Worm (Caenorhabditis elegans) whole organism, mixed stage, embryonic: ENCODE data around the gene grsp-1.

Source experiments
- M03D4.4 ChIP-seq: sonication (generic microtip); optimal IDR thresholded peaks from 2 replicates; lab custom pipeline; 2017; ENCODE audit warnings: mild to moderate bottlenecking, missing genetic modification characterization, missing compliant biosample characterization
- bed-3 ChIP-seq: fragments of 200-800 bp; sonication (Bioruptor generic); optimal IDR thresholded peaks from 3 replicates; lab custom pipeline; 2018; ENCODE audit warnings: mild to moderate bottlenecking, missing genetic modification characterization, moderate library complexity, missing compliant biosample characterization
- blmp-1 ChIP-seq: fragments of 150-350 bp; optimal IDR thresholded peaks from 2 replicates; lab custom pipeline; 2014; ENCODE audit warnings: missing biosample characterization, missing genetic modification characterization
- ceh-39 ChIP-seq: fragments of 150-350 bp; optimal IDR thresholded peaks from 2 replicates; lab custom pipeline; 2014; ENCODE audit warnings: missing biosample characterization, missing genetic modification characterization
- ceh-43 ChIP-seq: fragments of 200-800 bp; sonication (Bioruptor generic); optimal IDR thresholded peaks from 2 replicates; lab custom pipeline; 2018; ENCODE audit warnings: mild to moderate bottlenecking, missing genetic modification characterization, moderate library complexity, missing compliant biosample characterization
- ceh-83 ChIP-seq: fragments of 200-800 bp; sonication (Bioruptor generic); optimal IDR thresholded peaks from 2 replicates; lab custom pipeline; 2018; ENCODE audit warnings: mild to moderate bottlenecking, missing genetic modification characterization, missing compliant biosample characterization
- ces-1 ChIP-seq: fragments of 150-350 bp; optimal IDR thresholded peaks from 2 replicates; lab custom pipeline; 2014; ENCODE audit warnings: missing biosample characterization, missing genetic modification reagents, missing genetic modification characterization
- elt-1 ChIP-seq: sonication (generic microtip); optimal IDR thresholded peaks from 2 replicates; lab custom pipeline; 2017; ENCODE audit warnings: missing genetic modification characterization, mild to moderate bottlenecking, missing compliant biosample characterization, antibody characterized with exemption, moderate library complexity, borderline replicate concordance; ENCODE audit not compliant: insufficient read depth
- elt-3 ChIP-seq: fragments of 150-350 bp; optimal IDR thresholded peaks from 2 replicates; lab custom pipeline; 2014; ENCODE audit warnings: missing biosample characterization, missing genetic modification characterization
- flh-1 ChIP-seq: fragments of 200-800 bp; sonication (Bioruptor generic); optimal IDR thresholded peaks from 2 replicates; lab custom pipeline; 2018; ENCODE audit warnings: mild to moderate bottlenecking, missing genetic modification characterization, moderate library complexity, missing compliant biosample characterization
- ham-2 ChIP-seq: fragments of 200-800 bp; sonication (Bioruptor generic); optimal IDR thresholded peaks from 2 replicates; lab custom pipeline; 2018; ENCODE audit warnings: mild to moderate bottlenecking, missing genetic modification characterization, missing compliant biosample characterization
- hlh-1 ChIP-seq: fragments of 150-350 bp; optimal IDR thresholded peaks from 2 replicates; lab custom pipeline; 2014; ENCODE audit warnings: missing biosample characterization, missing genetic modification reagents, missing genetic modification characterization
- lin-13 ChIP-seq: fragments of 150-350 bp; optimal IDR thresholded peaks from 2 replicates; lab custom pipeline; 2014; ENCODE audit warnings: missing biosample characterization, missing genetic modification characterization
- lin-32 ChIP-seq: fragments of 200-800 bp; sonication (Bioruptor generic); optimal IDR thresholded peaks from 2 replicates; lab custom pipeline; 2018; ENCODE audit warnings: mild to moderate bottlenecking, missing genetic modification characterization, missing compliant biosample characterization
- lsy-2 ChIP-seq: fragments of 150-350 bp; optimal IDR thresholded peaks from 2 replicates; lab custom pipeline; 2014; ENCODE audit warnings: missing biosample characterization, missing genetic modification characterization
- mep-1 ChIP-seq: fragments of 150-350 bp; optimal IDR thresholded peaks from 2 replicates; lab custom pipeline; 2017; ENCODE audit warnings: missing biosample characterization, missing genetic modification reagents, missing genetic modification characterization, inconsistent platforms
- mls-2 ChIP-seq: sonication (generic microtip); optimal IDR thresholded peaks from 2 replicates; lab custom pipeline; 2016; ENCODE audit warnings: mild to moderate bottlenecking, missing genetic modification characterization, moderate library complexity, missing compliant biosample characterization
- nhr-12 ChIP-seq: fragments of 150-350 bp; optimal IDR thresholded peaks from 2 replicates; lab custom pipeline; 2014; ENCODE audit warnings: missing biosample characterization, missing genetic modification characterization
- nhr-2 ChIP-seq: fragments of 150-350 bp; optimal IDR thresholded peaks from 2 replicates; lab custom pipeline; 2014; ENCODE audit warnings: missing biosample characterization, missing genetic modification characterization
- nhr-237 ChIP-seq: fragments of 150-350 bp; optimal IDR thresholded peaks from 2 replicates; lab custom pipeline; 2014; ENCODE audit warnings: missing biosample characterization, missing genetic modification characterization
- nhr-28 ChIP-seq: fragments of 150-350 bp; optimal IDR thresholded peaks from 2 replicates; lab custom pipeline; 2014; ENCODE audit warnings: missing biosample characterization, missing genetic modification characterization
- nhr-76 ChIP-seq: sonication (generic microtip); optimal IDR thresholded peaks from 2 replicates; lab custom pipeline; 2017; ENCODE audit warnings: missing biosample characterization, missing genetic modification characterization
- sem-2 ChIP-seq: fragments of 200-800 bp; sonication (Bioruptor generic); optimal IDR thresholded peaks from 2 replicates; lab custom pipeline; 2018; ENCODE audit warnings: mild to moderate bottlenecking, missing genetic modification characterization, missing compliant biosample characterization
- snpc-4 ChIP-seq: fragments of 150-350 bp; optimal IDR thresholded peaks from 2 replicates; lab custom pipeline; 2014; ENCODE audit warnings: missing biosample characterization, missing genetic modification characterization
- sptf-1 ChIP-seq: sonication (generic microtip); optimal IDR thresholded peaks from 2 replicates; lab custom pipeline; 2017; ENCODE audit warnings: mild to moderate bottlenecking, missing genetic modification characterization, moderate library complexity, missing compliant biosample characterization
- tbx-8 ChIP-seq: fragments of 200-800 bp; sonication (Bioruptor generic); optimal IDR thresholded peaks from 2 replicates; lab custom pipeline; 2018; ENCODE audit warnings: mild to moderate bottlenecking, missing genetic modification characterization, moderate library complexity, missing compliant biosample characterization
- unc-120 ChIP-seq: sonication (generic microtip); optimal IDR thresholded peaks from 2 replicates; lab custom pipeline; 2017; ENCODE audit warnings: missing genetic modification characterization, missing compliant biosample characterization; ENCODE audit not compliant: poor library complexity, severe bottlenecking
- unc-39 ChIP-seq: fragments of 150-350 bp; optimal IDR thresholded peaks from 2 replicates; lab custom pipeline; 2014; ENCODE audit warnings: missing biosample characterization, missing genetic modification characterization
- unc-62 ChIP-seq: fragments of 150-350 bp; optimal IDR thresholded peaks from 2 replicates; lab custom pipeline; 2014; ENCODE audit warnings: missing biosample characterization, missing genetic modification reagents, missing genetic modification characterization
- zip-8 ChIP-seq: fragments of 150-350 bp; optimal IDR thresholded peaks from 2 replicates; lab custom pipeline; 2014; ENCODE audit warnings: missing biosample characterization, missing genetic modification characterization

grsp-1 gene

ce11 chrV:19582256-19582655 is 27.0 kb upstream of the grsp-1 start:
- TF ChIP-seq ceh-39 (tag; lab: Kevin White, UChicago) (no peak), lsy-2 (tag; lab: Kevin White, UChicago) (no peak), hlh-1 (tag; lab: Kevin White, UChicago) (no peak), bed-3 (no peak), elt-1 (tag; lab: Kevin White, UChicago) (no peak), tbx-8 (GFP tag; lab: Kevin White, UChicago) (no peak), ham-2 (no peak), unc-120 (tag; lab: Kevin White, UChicago) (no peak), lin-13 (tag; lab: Kevin White, UChicago) (no peak), nhr-28 (no peak), M03D4.4 (tag; lab: Kevin White, UChicago) (no peak), blmp-1 (tag; lab: Kevin White, UChicago) (no peak), flh-1 (GFP tag; lab: Kevin White, UChicago) (no peak), ces-1 (GFP tag; lab: Kevin White, UChicago) (no peak), nhr-2 (tag; lab: Kevin White, UChicago) (no peak), lin-32 (GFP tag; lab: Kevin White, UChicago) (no peak), ceh-83 (GFP tag; lab: Kevin White, UChicago) (no peak), mls-2 (tag; lab: Kevin White, UChicago) (no peak)

DNA sequence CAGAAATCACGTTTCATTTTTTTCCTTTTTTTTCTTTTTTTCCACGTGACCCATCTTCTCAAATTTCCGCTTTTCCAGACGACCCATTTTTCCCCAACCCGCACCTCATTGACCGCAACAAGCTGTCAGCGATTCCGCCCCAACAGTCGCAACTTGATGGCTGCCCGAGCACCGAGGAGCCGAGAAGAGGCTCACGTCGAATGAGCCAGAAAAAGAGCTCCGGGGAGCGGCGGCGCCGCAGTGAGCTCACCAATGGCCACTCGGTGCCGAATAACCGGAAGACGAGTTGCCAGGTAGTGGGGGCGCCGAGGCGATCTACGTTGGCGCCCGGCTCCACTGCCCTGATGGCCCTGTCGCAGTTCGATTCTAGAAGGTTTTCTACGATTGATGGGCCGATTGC is 18.5 kb upstream of the grsp-1 start:
- TF ChIP-seq unc-39 (tag; lab: Kevin White, UChicago) (no peak), lsy-2 (tag; lab: Kevin White, UChicago) (no peak), sem-2 (GFP tag; lab: Kevin White, UChicago) (no peak)

- TF ChIP-seq mls-2 (tag; lab: Kevin White, UChicago): no peak
- TF ChIP-seq nhr-237 (tag; lab: Kevin White, UChicago): no peak
- no peak for TF ChIP-seq unc-39 (tag; lab: Kevin White, UChicago)
- no peak for TF ChIP-seq nhr-28
These were observed 10.2 kb upstream of the grsp-1 start for ce11 chrV:19599087-19599486.

- TF ChIP-seq elt-1 (tag; lab: Kevin White, UChicago) (no peak), bed-3 (no peak), lin-13 (tag; lab: Kevin White, UChicago) (no peak), unc-39 (tag; lab: Kevin White, UChicago) (no peak), tbx-8 (GFP tag; lab: Kevin White, UChicago) (no peak), sem-2 (GFP tag; lab: Kevin White, UChicago) (no peak), ceh-39 (tag; lab: Kevin White, UChicago) (no peak), nhr-76 (tag; lab: Kevin White, UChicago) (no peak), zip-8 (tag; lab: Kevin White, UChicago) (no peak), ceh-43 (GFP tag; lab: Kevin White, UChicago) (no peak), nhr-2 (tag; lab: Kevin White, UChicago) (no peak)
These were observed 3.9 kb upstream of the grsp-1 start for ce11 chrV:19605415-19605814.

ce11 chrV:19605880-19606279 is 3.4 kb upstream of the grsp-1 start, which contains the start of gene nlp-25:
Gene nlp-25, plus strand, starts transcription at chrV:19606180.
- no peak for TF ChIP-seq bed-3
- no peak for TF ChIP-seq lsy-2 (tag; lab: Kevin White, UChicago)
- no peak for TF ChIP-seq elt-1 (tag; lab: Kevin White, UChicago)
- TF ChIP-seq unc-120 (tag; lab: Kevin White, UChicago): no peak
- TF ChIP-seq ceh-39 (tag; lab: Kevin White, UChicago): no peak
- TF ChIP-seq nhr-12 (tag; lab: Kevin White, UChicago): no peak
- TF ChIP-seq elt-3 (tag; lab: Kevin White, UChicago): no peak
- no peak for TF ChIP-seq nhr-237 (tag; lab: Kevin White, UChicago)
- no peak for TF ChIP-seq snpc-4 (tag; lab: Kevin White, UChicago)
- TF ChIP-seq nhr-2 (tag; lab: Kevin White, UChicago): no peak

- TF ChIP-seq unc-62 (GFP tag; lab: Kevin White, UChicago) (no peak), M03D4.4 (tag; lab: Kevin White, UChicago) (no peak), unc-39 (tag; lab: Kevin White, UChicago) (no peak), nhr-12 (tag; lab: Kevin White, UChicago) (no peak), ceh-83 (GFP tag; lab: Kevin White, UChicago) (no peak), lin-13 (tag; lab: Kevin White, UChicago) (no peak), ceh-39 (tag; lab: Kevin White, UChicago) (no peak), unc-120 (tag; lab: Kevin White, UChicago) (no peak), mep-1 (tag; lab: Kevin White, UChicago) (no peak), lsy-2 (tag; lab: Kevin White, UChicago) (no peak), flh-1 (GFP tag; lab: Kevin White, UChicago) (no peak), lin-32 (GFP tag; lab: Kevin White, UChicago) (no peak), nhr-2 (tag; lab: Kevin White, UChicago) (no peak), hlh-1 (tag; lab: Kevin White, UChicago) (no peak), sptf-1 (tag; lab: Kevin White, UChicago) (no peak), nhr-237 (tag; lab: Kevin White, UChicago) (no peak)
These were observed 629 bp upstream of the grsp-1 start for ce11 chrV:19608665-19609064.
